Worm (Caenorhabditis elegans) whole organism, L2 larva: ENCODE measurements around the gene nhr-54.

Experiments
- C34F6.9 ChIP-seq: fragments of 150-350 bp; optimal IDR thresholded peaks from 2 replicates; lab custom pipeline; 2014; ENCODE audit warnings: missing biosample characterization, missing genetic modification characterization
- F13H6.1 ChIP-seq: sonication (generic microtip); optimal IDR thresholded peaks from 2 replicates; lab custom pipeline; 2016; ENCODE audit warnings: missing genetic modification characterization, missing compliant biosample characterization
- R02D3.7 ChIP-seq: fragments of 150-350 bp; optimal IDR thresholded peaks from 2 replicates; lab custom pipeline; 2014; ENCODE audit warnings: missing biosample characterization, missing genetic modification characterization
- Y55F3AM.14 ChIP-seq: fragments of 200-800 bp; sonication (Bioruptor generic); optimal IDR thresholded peaks from 2 replicates; lab custom pipeline; 2018; ENCODE audit warnings: mild to moderate bottlenecking, missing genetic modification characterization, missing compliant biosample characterization
- ZK546.5 ChIP-seq: sonication (generic microtip); optimal IDR thresholded peaks from 2 replicates; lab custom pipeline; 2017; ENCODE audit warnings: missing biosample characterization, missing genetic modification characterization
- aly-2 ChIP-seq: fragments of 150-350 bp; optimal IDR thresholded peaks from 2 replicates; lab custom pipeline; 2014; ENCODE audit warnings: missing biosample characterization, missing genetic modification characterization
- blmp-1 ChIP-seq: sonication (generic microtip); optimal IDR thresholded peaks from 2 replicates; lab custom pipeline; 2017; ENCODE audit warnings: missing genetic modification characterization, mild to moderate bottlenecking, missing compliant biosample characterization, antibody characterized with exemption, moderate library complexity; ENCODE audit not compliant: insufficient read depth
- ceh-16 ChIP-seq: fragments of 150-350 bp; optimal IDR thresholded peaks from 2 replicates; lab custom pipeline; 2014; ENCODE audit warnings: missing biosample characterization, missing genetic modification characterization
- ceh-82 ChIP-seq: fragments of 150-350 bp; optimal IDR thresholded peaks from 2 replicates; lab custom pipeline; 2014; ENCODE audit warnings: missing biosample characterization, missing genetic modification characterization
- crh-2 ChIP-seq: sonication (generic microtip); optimal IDR thresholded peaks from 2 replicates; lab custom pipeline; 2017; ENCODE audit warnings: missing biosample characterization, missing genetic modification characterization
- dmd-4 ChIP-seq: sonication (generic microtip); optimal IDR thresholded peaks from 2 replicates; lab custom pipeline; 2017; ENCODE audit warnings: missing biosample characterization, missing genetic modification characterization
- egl-27 ChIP-seq: sonication (generic microtip); optimal IDR thresholded peaks from 3 replicates; lab custom pipeline; 2017; ENCODE audit warnings: missing biosample characterization, missing genetic modification reagents, missing genetic modification characterization
- elt-3 ChIP-seq: sonication (generic microtip); optimal IDR thresholded peaks from 2 replicates; lab custom pipeline; 2017; ENCODE audit warnings: missing biosample characterization, missing genetic modification characterization
- fos-1 ChIP-seq: fragments of 150-350 bp; optimal IDR thresholded peaks from 2 replicates; lab custom pipeline; 2014; ENCODE audit warnings: missing biosample characterization, missing genetic modification characterization
- gmeb-1 ChIP-seq: fragments of 150-350 bp; optimal IDR thresholded peaks from 2 replicates; lab custom pipeline; 2014; ENCODE audit warnings: missing biosample characterization, missing genetic modification characterization
- lin-11 ChIP-seq: fragments of 150-350 bp; sonication (generic microtip); optimal IDR thresholded peaks from 2 replicates; lab custom pipeline; 2014; ENCODE audit warnings: missing biosample characterization, missing genetic modification characterization, inconsistent platforms, mixed read lengths
- lin-13 ChIP-seq: fragments of 150-350 bp; optimal IDR thresholded peaks from 2 replicates; lab custom pipeline; 2014; ENCODE audit warnings: missing biosample characterization, missing genetic modification reagents, missing genetic modification characterization
- lin-39 ChIP-seq: fragments of 150-350 bp; optimal IDR thresholded peaks from 2 replicates; lab custom pipeline; 2014; ENCODE audit warnings: missing biosample characterization, missing genetic modification reagents, missing genetic modification characterization
- lsy-2 ChIP-seq, 2 experiments: fragments of 150-350 bp in 1 of 2; sonication (generic microtip) in 1 of 2; optimal IDR thresholded peaks; 2 replicates each; lab custom pipeline; 2014 to 2017; ENCODE audit warnings: missing biosample characterization in 2 of 2, missing genetic modification characterization in 2 of 2
- mab-5 ChIP-seq: fragments of 150-350 bp; optimal IDR thresholded peaks from 2 replicates; lab custom pipeline; 2014; ENCODE audit warnings: missing biosample characterization, missing genetic modification characterization
- mdl-1 ChIP-seq, 2 experiments: fragments of 150-350 bp in 1 of 2; sonication (generic microtip) in 1 of 2; optimal IDR thresholded peaks; 2 replicates each; lab custom pipeline; 2017; ENCODE audit warnings: missing biosample characterization in 2 of 2, missing genetic modification characterization in 2 of 2
- nhr-11 ChIP-seq: fragments of 150-350 bp; optimal IDR thresholded peaks from 2 replicates; lab custom pipeline; 2014; ENCODE audit warnings: missing biosample characterization, missing genetic modification characterization
- nhr-129 ChIP-seq: fragments of 150-350 bp; optimal IDR thresholded peaks from 2 replicates; lab custom pipeline; 2014; ENCODE audit warnings: missing biosample characterization, missing genetic modification characterization
- nhr-23 ChIP-seq: fragments of 150-350 bp; optimal IDR thresholded peaks from 2 replicates; lab custom pipeline; 2014; ENCODE audit warnings: missing biosample characterization, missing genetic modification reagents, missing genetic modification characterization
- nhr-237 ChIP-seq: fragments of 150-350 bp; optimal IDR thresholded peaks from 2 replicates; lab custom pipeline; 2014; ENCODE audit warnings: missing biosample characterization, missing genetic modification characterization
- nhr-6 ChIP-seq: fragments of 150-350 bp; optimal IDR thresholded peaks from 2 replicates; lab custom pipeline; 2014; ENCODE audit warnings: missing biosample characterization, missing genetic modification characterization
- nhr-77 ChIP-seq: fragments of 150-350 bp; optimal IDR thresholded peaks from 2 replicates; lab custom pipeline; 2014; ENCODE audit warnings: missing biosample characterization, missing genetic modification characterization
- peb-1 ChIP-seq: fragments of 150-350 bp; optimal IDR thresholded peaks from 2 replicates; lab custom pipeline; 2014; ENCODE audit warnings: missing biosample characterization, missing genetic modification characterization
- skn-1 ChIP-seq: sonication (generic microtip); optimal IDR thresholded peaks from 2 replicates; lab custom pipeline; 2017; ENCODE audit warnings: missing biosample characterization, missing genetic modification characterization
- sma-9 ChIP-seq, 2 experiments: fragments of 150-350 bp in 1 of 2; sonication (generic microtip) in 1 of 2; optimal IDR thresholded peaks; 2 replicates each; lab custom pipeline; 2014 to 2016; ENCODE audit warnings: missing genetic modification characterization in 2 of 2, mild to moderate bottlenecking in 1 of 2, missing biosample characterization in 1 of 2, missing compliant biosample characterization in 1 of 2, missing genetic modification reagents in 1 of 2, moderate library complexity in 1 of 2
- snpc-4 ChIP-seq: fragments of 150-350 bp; optimal IDR thresholded peaks from 2 replicates; lab custom pipeline; 2014; ENCODE audit warnings: missing biosample characterization, missing genetic modification characterization
- unc-55 ChIP-seq: fragments of 150-350 bp; sonication (generic microtip); optimal IDR thresholded peaks from 3 replicates; lab custom pipeline; 2014; ENCODE audit warnings: missing biosample characterization, missing genetic modification reagents, missing genetic modification characterization
- unc-62 ChIP-seq: fragments of 150-350 bp; optimal IDR thresholded peaks from 2 replicates; lab custom pipeline; 2014; ENCODE audit warnings: missing biosample characterization, missing genetic modification reagents, missing genetic modification characterization
- zag-1 ChIP-seq: fragments of 150-350 bp; optimal IDR thresholded peaks from 2 replicates; lab custom pipeline; 2014; ENCODE audit warnings: missing biosample characterization, missing genetic modification characterization
- ztf-11 ChIP-seq: sonication (generic microtip); optimal IDR thresholded peaks from 2 replicates; lab custom pipeline; 2017; ENCODE audit warnings: missing biosample characterization, missing genetic modification characterization
- ztf-4 ChIP-seq: fragments of 150-350 bp; optimal IDR thresholded peaks from 2 replicates; lab custom pipeline; 2014; ENCODE audit warnings: missing biosample characterization, missing genetic modification characterization

The nhr-54 gene

ce11 chrV:16483681-16484080 lies 22.0 kb downstream of the nhr-54 start, which contains the start of gene srh-139:
Gene srh-139 (plus strand): TSS chrV:16483981.
- TF ChIP-seq nhr-6 (no peak), egl-27 (tag; lab: Kevin White, UChicago) (no peak), unc-55 (GFP tag; lab: Kevin White, UChicago) (no peak), mab-5 (no peak), fos-1 (tag; lab: Kevin White, UChicago) (no peak), gmeb-1 (tag; lab: Kevin White, UChicago) (no peak), unc-62 (GFP tag; lab: Kevin White, UChicago) (no peak), nhr-129 (tag; lab: Kevin White, UChicago) (no peak), ZK546.5 (tag; lab: Kevin White, UChicago) (no peak), elt-3 (no peak), Y55F3AM.14 (GFP tag; lab: Kevin White, UChicago) (no peak), ceh-82 (no peak), crh-2 (tag; lab: Kevin White, UChicago) (no peak), lin-39 (tag; lab: Kevin White, UChicago) (no peak)

ce11 chrV:16483044-16483443 lies 22.7 kb downstream of the nhr-54 start, which contains the start of gene F57E7.2:
Gene F57E7.2 (minus strand): TSS chrV:16483144.
- TF ChIP-seq lsy-2 (tag; optimal IDR thresholded peaks at IDR 0.05; lab: Kevin White, UChicago) (no peak), lin-11 (tag; lab: Kevin White, UChicago) (no peak), nhr-237 (tag; lab: Kevin White, UChicago) (no peak), nhr-6 (no peak), nhr-129 (tag; lab: Kevin White, UChicago) (no peak), C34F6.9 (tag; lab: Kevin White, UChicago) (no peak), ceh-16 (tag; lab: Kevin White, UChicago) (no peak), mdl-1 (tag; optimal IDR thresholded peaks at IDR 0.05; lab: Kevin White, UChicago) (no peak), aly-2 (tag; lab: Kevin White, UChicago) (no peak), ztf-4 (tag; lab: Kevin White, UChicago) (no peak), ceh-82 (no peak), unc-55 (GFP tag; lab: Kevin White, UChicago) (no peak), dmd-4 (tag; lab: Kevin White, UChicago) (no peak), egl-27 (tag; lab: Kevin White, UChicago) (no peak), lin-13 (GFP tag; lab: Kevin White, UChicago) (no peak)
- TF ChIP-seq, all 48 proteins: peak for 0

ce11 chrV:16480919-16481630 lies 24.7 kb downstream of the nhr-54 start, which contains the start of the genes F57E7.4 and spig-6:
Gene F57E7.4 (minus strand): TSS chrV:16481019.
Gene spig-6 (plus strand): TSS chrV:16481580.
- TF ChIP-seq blmp-1 (tag; lab: Kevin White, UChicago) (no peak), sma-9 (GFP tag; optimal IDR thresholded peaks at IDR 0.05; lab: Kevin White, UChicago) (no peak), sma-9 (tag; optimal IDR thresholded peaks at IDR 0.05; lab: Kevin White, UChicago) (no peak), zag-1 (tag; lab: Kevin White, UChicago) (no peak), snpc-4 (tag; lab: Kevin White, UChicago) (no peak), aly-2 (tag; lab: Kevin White, UChicago) (no peak), unc-55 (GFP tag; lab: Kevin White, UChicago) (no peak), nhr-11 (tag; lab: Kevin White, UChicago) (no peak), skn-1 (tag; lab: Kevin White, UChicago) (no peak), gmeb-1 (tag; lab: Kevin White, UChicago) (no peak), nhr-77 (tag; lab: Kevin White, UChicago) (no peak), unc-62 (GFP tag; lab: Kevin White, UChicago) (no peak), nhr-23 (tag; lab: Kevin White, UChicago) (no peak), lin-13 (GFP tag; lab: Kevin White, UChicago) (no peak), crh-2 (tag; lab: Kevin White, UChicago) (no peak), mab-5 (no peak), R02D3.7 (tag; lab: Kevin White, UChicago) (no peak), F13H6.1 (tag; lab: Kevin White, UChicago) (no peak), ztf-11 (tag; lab: Kevin White, UChicago) (no peak), lin-39 (tag; lab: Kevin White, UChicago) (no peak), peb-1 (tag; lab: Kevin White, UChicago) (no peak)
